Fruit fly (Drosophila melanogaster): ENCODE data around the gene Myo61F.

Gene Myo61F

DNA sequence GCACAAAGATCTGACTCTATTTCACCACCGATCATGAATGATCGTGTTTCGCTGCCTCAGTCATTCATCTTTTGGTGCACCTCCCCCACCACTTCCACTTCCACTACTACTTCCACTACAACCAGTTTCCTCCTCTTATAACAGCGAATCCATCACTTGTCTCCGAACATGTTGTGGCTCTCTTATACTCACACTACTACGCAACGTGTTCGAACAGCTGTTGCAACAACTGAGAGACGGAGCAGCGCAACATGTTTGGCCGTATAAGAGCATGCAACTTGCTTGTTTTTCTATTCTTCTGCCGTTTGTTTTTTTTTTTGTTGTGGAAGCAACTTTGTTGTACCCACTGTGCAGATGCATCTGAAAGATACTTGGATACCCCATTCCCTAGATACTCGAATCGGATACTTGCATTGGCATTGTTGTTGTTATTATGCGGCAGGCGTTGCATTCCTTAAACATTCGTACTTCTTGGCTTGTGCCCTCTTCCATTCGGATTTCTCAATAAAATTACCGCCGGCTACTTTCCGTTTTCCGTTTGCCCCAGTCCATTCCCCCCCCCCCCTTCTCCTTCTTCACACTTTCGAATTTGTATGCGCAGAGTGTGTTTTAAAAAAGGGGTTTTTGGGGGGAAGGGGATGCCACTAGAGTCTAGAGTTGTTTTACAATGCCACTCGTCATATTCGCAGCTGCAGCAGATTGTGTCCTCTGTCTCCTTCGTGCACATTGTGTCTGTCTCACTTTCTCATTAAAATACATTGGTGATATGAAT lies 48.8 kb downstream of the Myo61F start:
- TF ChIP-seq CG4360 (GFP tag; IDR thresholded peaks at IDR 0.05) (peak; percentile 78), crol (GFP tag; IDR thresholded peaks at IDR 0.05) (peak; percentile 76), bsh (GFP tag; optimal IDR thresholded peaks at IDR 0.05) (peak in 1 of 2 experiments; percentile 58), trem (tag; optimal IDR thresholded peaks at IDR 0.05) (no peak), CG14860 (GFP tag; IDR thresholded peaks at IDR 0.05; ENCODE audit: partially characterized antibody) (no peak), br (optimal IDR thresholded peaks at IDR 0.05) (no peak), aop (GFP tag; IDR thresholded peaks at IDR 0.05) (peak; percentile 74; the same call in 1 of the 2 replicates), CG5180 (GFP tag; optimal IDR thresholded peaks at IDR 0.05) (peak; percentile 99), mirr (GFP tag; optimal IDR thresholded peaks at IDR 0.05) (no peak), Jarid2 (GFP tag; optimal IDR thresholded peaks at IDR 0.05) (peak; percentile 26), gcm (GFP tag; optimal IDR thresholded peaks at IDR 0.05) (no peak), nom (GFP tag; optimal IDR thresholded peaks at IDR 0.05) (peak; percentile 52), Drgx (GFP tag; IDR thresholded peaks at IDR 0.05) (peak; percentile 45; the same call in 1 of the 2 replicates), Gug (GFP tag; IDR thresholded peaks at IDR 0.05) (no peak), Mad (GFP tag; optimal IDR thresholded peaks at IDR 0.05) (no peak), CG10654 (GFP tag; optimal IDR thresholded peaks at IDR 0.05) (no peak), fru (optimal IDR thresholded peaks at IDR 0.05) (no peak), HLHmδ (GFP tag; optimal IDR thresholded peaks at IDR 0.05) (peak; percentile 56), Trl (optimal IDR thresholded peaks at IDR 0.05) (peak; percentile 63 to 65), Trl (GFP tag; optimal IDR thresholded peaks at IDR 0.05) (no peak), p53 (GFP tag; optimal IDR thresholded peaks at IDR 0.05) (peak; percentile 99), vvl (GFP tag; IDR thresholded peaks at IDR 0.05) (peak; percentile 34; the same call in 1 of the 2 replicates), CG8388 (GFP tag; optimal IDR thresholded peaks at IDR 0.05) (peak; percentile 82), unc-4 (GFP tag; IDR thresholded peaks at IDR 0.05; ENCODE audit: partially characterized antibody) (no peak), sna (GFP tag; IDR thresholded peaks at IDR 0.05; ENCODE audit: partially characterized antibody) (peak; percentile 55), sqz (GFP tag; optimal IDR thresholded peaks at IDR 0.05) (peak; percentile 13), zen2 (GFP tag; IDR thresholded peaks at IDR 0.05; ENCODE audit: partially characterized antibody) (peak; percentile 58; the same call in 2 of the 3 replicates), kni (GFP tag; optimal IDR thresholded peaks at IDR 0.05) (peak; percentile 34), ERR (GFP tag; optimal IDR thresholded peaks at IDR 0.05) (no peak), CG4707 (GFP tag; optimal IDR thresholded peaks at IDR 0.05) (peak; percentile 79), chinmo (GFP tag; IDR thresholded peaks at IDR 0.05; ENCODE audit: partially characterized antibody) (peak; percentile 76; the same call in 1 of the 4 replicates)

DNA sequence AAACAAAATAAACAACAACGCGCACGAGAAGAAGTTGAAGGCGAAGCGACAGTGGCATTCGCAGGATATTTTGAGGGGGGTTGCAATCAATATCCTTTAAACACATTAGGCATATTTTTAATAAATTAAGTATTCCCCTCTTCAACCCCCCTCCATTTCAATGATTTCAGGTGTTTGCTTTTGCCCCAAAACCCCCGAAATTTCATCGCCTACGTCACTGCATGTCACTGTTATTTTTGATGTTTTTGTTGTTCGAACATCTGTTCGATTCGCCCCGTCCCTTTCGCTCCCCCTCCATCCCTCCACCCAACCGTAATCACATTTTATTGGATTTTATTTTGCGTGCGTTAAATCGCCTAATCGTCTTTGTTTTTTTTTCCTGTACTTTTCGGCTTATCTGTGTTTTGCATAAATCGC lies 49.9 kb downstream of the Myo61F start:
- TF ChIP-seq HmgD (GFP tag; optimal IDR thresholded peaks at IDR 0.05) (no peak), CG1602 (GFP tag; optimal IDR thresholded peaks at IDR 0.05) (peak; percentile 79), seq (GFP tag; IDR thresholded peaks at IDR 0.05) (peak; percentile 75), gsb (GFP tag; IDR thresholded peaks at IDR 0.05) (peak; percentile 84), PHDP (tag; optimal IDR thresholded peaks at IDR 0.05) (peak; percentile 68), Kr (GFP tag; optimal IDR thresholded peaks at IDR 0.05) (peak; percentile 13), scrt (GFP tag; optimal IDR thresholded peaks at IDR 0.05) (peak; percentile 63), CG30403 (GFP tag; optimal IDR thresholded peaks at IDR 0.05) (peak; percentile 80), CG14710 (tag; optimal IDR thresholded peaks at IDR 0.05) (peak; percentile 65), CG10565 (GFP tag; optimal IDR thresholded peaks at IDR 0.05) (peak; percentile 27), CG15601 (tag; optimal IDR thresholded peaks at IDR 0.05) (peak; percentile 23), Med (GFP tag) (peak; percentile 98), Chrac-16 (GFP tag; optimal IDR thresholded peaks at IDR 0.05) (peak; percentile 86), HLH3B (GFP tag; IDR thresholded peaks at IDR 0.05) (peak; percentile 84), insv (GFP tag; optimal IDR thresholded peaks at IDR 0.05) (no peak), HLHmδ (GFP tag; optimal IDR thresholded peaks at IDR 0.05) (no peak), ac (GFP tag; optimal IDR thresholded peaks at IDR 0.05) (peak; percentile 78), CG10209 (GFP tag; optimal IDR thresholded peaks at IDR 0.05) (peak; percentile 81), CG11093 (GFP tag; IDR thresholded peaks at IDR 0.05) (peak; percentile 79), wor (GFP tag; IDR thresholded peaks at IDR 0.05) (peak; percentile 49), CG14860 (GFP tag; IDR thresholded peaks at IDR 0.05; ENCODE audit: partially characterized antibody) (no peak)

Data from whole organism, embryonic.